Fruit fly (Drosophila melanogaster) whole organism, larva: Measurements from ENCODE around the gene Slc45-1.

Experiments
- noc ChIP-seq: fragments of 200-800 bp; sonication (Bioruptor generic); optimal IDR thresholded peaks from 3 replicates; lab custom pipeline; 2019; ENCODE audit warnings: missing biosample characterization, mild to moderate bottlenecking, missing genetic modification characterization, moderate library complexity

Gene Slc45-1

DNA sequence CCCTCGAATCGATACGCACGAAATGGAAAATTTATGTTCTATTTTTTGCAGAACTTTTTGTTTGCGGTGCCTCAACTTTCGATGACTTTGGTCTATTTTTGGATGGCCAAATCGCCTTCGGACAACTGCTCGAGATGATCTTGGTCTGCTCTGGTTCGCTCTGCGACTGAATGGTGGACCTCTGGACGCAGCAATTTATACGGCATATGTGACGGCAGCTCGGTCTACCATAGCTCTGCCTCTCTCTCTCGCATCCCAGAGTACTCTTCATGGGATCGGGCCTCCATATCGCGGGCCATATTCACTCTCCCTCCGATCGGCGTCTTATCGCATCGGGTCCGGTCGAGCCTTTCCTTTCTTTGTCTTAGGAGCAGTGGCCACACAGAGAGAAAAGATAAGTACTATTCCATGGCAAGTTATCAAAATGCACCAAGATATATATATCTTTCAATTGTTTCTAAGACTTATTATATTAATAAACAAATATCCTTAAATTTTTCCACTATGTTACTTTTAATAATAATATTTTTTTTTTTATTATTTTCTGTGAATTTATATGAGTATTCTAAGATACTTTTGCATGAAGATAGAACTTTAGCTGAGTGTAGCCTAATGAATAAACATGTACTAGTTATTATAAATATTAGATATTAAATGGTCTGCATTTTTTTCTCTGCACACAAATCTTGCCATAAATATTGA, at the start of gene Slc45-1:
Slc45-1 (minus strand) TSS at position 150 of the 702 bp plus-strand sequence.
- TF ChIP-seq noc (tag; lab: Kevin White, UChicago): no peak

DNA sequence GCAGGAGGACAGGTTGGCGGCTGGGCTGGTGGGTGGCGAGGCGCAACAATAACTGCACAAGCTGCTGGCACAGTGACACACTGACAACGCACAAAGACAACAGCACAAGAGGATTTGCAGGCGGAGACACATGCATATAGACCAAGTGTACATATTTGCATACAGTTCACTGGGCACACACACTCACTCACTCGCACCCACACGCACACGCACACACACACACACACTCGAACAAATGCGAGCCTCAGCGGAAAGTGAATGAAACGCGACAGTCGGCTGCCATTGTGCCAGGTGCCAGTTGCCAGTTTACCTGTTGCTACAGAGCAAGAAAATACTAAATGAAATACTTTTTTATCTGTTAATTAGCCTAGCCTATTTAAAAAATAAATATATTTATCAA, 46.5 kb upstream of the Slc45-1 start:
- no peak for TF ChIP-seq noc (tag; lab: Kevin White, UChicago)

DNA sequence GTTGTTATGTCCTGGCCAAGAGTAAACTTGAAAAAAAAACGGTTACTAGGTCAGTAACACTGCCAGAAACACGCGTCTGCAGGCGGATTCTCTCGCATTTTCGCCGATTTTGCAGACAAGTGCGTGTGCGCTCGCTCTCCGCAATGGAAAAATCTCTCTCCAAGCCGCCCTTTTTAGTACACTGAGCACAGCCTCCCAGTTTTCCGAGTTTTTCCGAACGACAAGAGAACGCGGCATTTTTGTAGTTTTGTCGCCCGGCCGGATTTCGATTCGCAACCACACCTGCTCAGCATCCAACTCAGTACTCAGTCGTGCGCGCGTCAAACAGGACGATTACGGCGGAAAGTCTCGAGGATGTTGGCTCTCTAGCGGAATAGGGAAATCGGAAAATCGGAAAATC, 43.0 kb upstream of the Slc45-1 start, which contains the start of gene GluRIB:
GluRIB (plus strand) TSS at position 301 of the 400 bp plus-strand sequence.
- TF ChIP-seq noc (tag; lab: Kevin White, UChicago): no peak

DNA sequence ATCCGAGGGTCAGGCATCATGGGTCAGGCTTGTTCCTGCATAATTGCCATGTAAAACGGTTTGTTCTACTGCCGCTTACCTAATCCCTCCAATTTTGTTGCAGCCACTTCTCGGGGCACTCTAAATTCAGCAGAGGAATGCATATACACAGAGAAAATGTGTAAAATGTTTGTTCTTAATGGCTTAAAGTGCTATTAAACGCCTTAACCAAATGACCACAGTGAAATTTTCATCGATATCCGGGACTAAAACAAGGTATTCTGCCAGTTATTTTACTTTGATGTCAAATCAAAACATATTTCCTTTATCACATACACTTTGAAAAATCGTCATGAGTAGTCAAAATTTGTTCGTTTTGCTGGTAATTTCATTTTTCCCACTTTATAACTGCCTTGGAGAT, 41.3 kb upstream of the Slc45-1 start, which contains the start of gene CG4477:
CG4477 (plus strand) TSS at position 301 of the 400 bp plus-strand sequence.
- TF ChIP-seq noc (tag; lab: Kevin White, UChicago): no peak

DNA sequence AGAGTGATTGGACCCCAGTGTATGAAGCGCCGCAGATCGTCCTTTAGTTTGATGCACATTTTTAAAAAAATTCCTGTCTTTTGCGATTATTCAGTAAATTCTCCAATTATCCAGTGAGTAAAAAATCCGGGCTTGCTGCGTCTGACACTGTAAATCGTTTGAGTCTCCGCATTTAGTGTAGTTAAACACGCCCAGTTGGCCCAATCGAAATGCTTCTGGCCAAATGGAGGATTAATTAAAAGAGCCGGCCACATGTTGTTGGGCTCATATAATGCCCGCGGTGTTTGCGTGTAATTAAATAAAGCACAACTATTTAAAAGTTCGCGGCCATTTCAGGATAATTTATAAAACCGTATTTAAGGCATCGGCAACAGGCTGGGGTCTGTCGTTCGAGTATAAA, 27.9 kb upstream of the Slc45-1 start, which contains the start of gene CG4483:
CG4483 (minus strand) TSS at position 101 of the 400 bp plus-strand sequence.
- TF ChIP-seq noc (tag; lab: Kevin White, UChicago): no peak

DNA sequence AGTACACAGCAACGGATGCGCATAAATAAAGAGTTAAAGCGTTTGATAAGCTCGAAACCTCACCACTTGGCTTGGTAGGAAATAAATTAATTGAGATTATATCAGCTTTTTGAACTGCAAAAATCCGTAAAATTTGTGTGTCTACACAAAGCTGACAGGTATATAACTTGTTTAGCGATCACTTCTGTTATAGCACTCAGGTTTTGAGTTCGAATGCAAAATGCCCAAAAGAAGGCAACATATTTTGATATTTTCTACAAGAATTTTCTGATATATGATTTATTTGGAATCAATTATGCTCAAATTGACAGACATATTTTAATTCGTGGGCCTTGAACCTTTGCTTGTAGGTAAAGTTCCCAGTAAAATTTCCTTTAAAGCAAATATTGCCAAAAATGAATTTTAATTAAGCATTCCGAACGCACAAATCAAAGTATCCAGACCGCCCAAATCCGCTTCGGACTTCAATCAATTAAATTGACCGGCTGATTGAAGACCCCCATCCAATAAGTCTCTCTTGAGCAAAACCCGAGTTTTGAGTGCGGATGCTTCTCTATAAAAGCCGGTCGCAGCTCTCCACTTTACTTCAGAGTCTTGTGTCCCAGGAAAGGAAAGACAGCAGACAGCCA, 2.8 kb upstream of the Slc45-1 start, which contains the start of gene CG4476:
CG4476 (plus strand) TSS at position 579 of the 629 bp plus-strand sequence.
- peak; percentile 1 for TF ChIP-seq noc (tag; lab: Kevin White, UChicago)

DNA sequence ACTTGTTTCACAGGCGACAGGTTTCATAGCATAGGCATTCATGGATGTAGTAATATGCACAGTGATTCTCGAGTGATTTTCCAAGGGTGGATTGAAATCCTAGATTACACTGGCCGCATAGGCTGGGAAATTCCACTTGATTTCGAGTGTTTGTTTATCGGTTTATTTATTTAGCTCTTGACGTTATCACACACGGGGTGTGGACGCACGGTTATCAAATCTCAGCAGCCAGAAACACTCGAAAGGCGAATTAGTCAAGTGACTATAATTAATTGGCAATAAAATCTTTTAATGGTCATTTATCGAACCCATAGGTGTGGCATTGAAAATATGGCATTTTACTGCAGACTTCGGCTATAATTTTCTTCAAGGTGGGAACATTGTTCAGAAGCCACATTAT, 1.0 kb upstream of the Slc45-1 start:
- peak; percentile 14 for TF ChIP-seq noc (tag; lab: Kevin White, UChicago)

DNA sequence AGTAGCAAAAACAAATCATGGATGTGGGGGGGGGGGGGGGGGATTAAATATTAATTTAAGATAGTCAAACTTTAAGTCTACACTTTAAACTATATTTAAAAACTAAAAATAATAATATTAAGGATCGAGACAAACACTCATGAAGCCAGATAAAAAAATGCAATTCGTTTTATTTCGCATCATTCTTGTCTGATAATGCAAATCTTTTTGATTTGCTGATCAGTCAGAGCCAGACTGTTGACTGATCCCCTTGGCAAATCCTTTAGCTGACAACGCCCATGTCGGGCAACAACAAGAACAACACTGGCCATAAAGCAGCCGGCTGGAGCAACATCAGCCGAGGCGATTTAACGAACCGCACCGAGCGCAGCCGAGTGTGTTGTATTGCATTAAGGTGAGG, 15.7 kb downstream of the Slc45-1 start:
- TF ChIP-seq noc (tag; lab: Kevin White, UChicago): no peak

DNA sequence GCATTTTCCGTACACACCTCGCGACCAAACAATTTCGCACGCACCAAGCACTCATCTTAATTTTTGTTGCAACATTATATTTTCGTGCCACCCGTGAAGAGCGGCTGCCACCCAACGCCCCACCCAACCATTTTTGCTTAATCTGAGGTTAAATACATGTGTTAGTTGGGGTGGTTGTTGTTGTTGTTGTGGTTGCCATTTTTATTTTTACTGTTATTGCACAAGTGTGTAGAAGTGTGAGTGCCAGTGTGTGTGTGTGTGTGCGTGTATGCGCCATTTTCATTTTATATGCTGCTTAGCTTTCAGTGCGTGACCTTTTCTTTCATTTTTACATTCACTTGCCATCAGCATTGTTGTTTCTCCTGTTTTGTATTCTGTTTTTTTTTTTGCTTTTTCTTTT, 20.0 kb downstream of the Slc45-1 start:
- no peak for TF ChIP-seq noc (tag; lab: Kevin White, UChicago)

DNA sequence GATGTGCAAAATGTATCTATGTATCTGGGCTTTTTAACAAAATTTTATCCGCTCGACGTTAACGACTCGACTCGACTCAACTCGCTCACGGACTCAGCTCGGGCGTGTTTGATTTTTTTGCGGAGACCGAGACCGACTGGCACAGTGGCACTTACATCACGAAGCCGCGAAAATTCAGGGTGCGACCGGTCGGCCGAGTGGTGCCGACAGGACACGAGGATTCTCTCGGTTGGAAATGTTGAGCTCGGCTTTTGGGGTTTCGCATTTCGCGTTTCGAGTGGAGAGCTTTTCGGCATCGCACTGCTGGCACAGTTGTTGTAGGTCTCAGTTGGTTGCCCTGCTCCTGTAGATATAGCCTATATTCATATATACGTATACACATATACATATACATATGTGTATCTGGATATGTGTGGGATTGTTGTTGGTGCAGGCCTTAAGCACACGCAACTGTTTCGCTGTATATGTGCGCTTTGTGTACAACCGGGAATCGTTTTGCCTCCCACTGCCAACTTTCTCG, 26.5 kb downstream of the Slc45-1 start, which contains the start of gene Rdl:
Rdl (minus strand) TSS at position 97 of the 520 bp plus-strand sequence.
- TF ChIP-seq noc (tag; lab: Kevin White, UChicago): no peak
